Worm (Caenorhabditis elegans) whole organism, young adult: ENCODE measurements around the gene rps-14.

Experiments
- B0019.2 ChIP-seq: fragments of 200-800 bp; sonication (Bioruptor generic); conservative IDR thresholded peaks from 2 replicates; pipeline ENCODE4 v1.3.6; 2022; ENCODE audit warnings: missing genetic modification reagents, missing genetic modification characterization, missing compliant biosample characterization
- B0336.3 ChIP-seq: fragments of 200-800 bp; sonication (Bioruptor generic); IDR thresholded peaks from 2 replicates; pipeline ENCODE4 v1.3.6; 2022; ENCODE audit warnings: missing genetic modification characterization, missing compliant biosample characterization
- F23B12.7 ChIP-seq: sonication (generic microtip); optimal IDR thresholded peaks from 2 replicates; lab custom pipeline; 2017; ENCODE audit warnings: missing genetic modification characterization, mild to moderate bottlenecking, missing compliant biosample characterization, antibody characterized with exemption, moderate library complexity; ENCODE audit not compliant: insufficient read depth
- F37B4.10 ChIP-seq: fragments of 200-800 bp; sonication (Bioruptor generic); IDR thresholded peaks from 2 replicates; pipeline ENCODE4 v1.3.6; 2022; ENCODE audit warnings: missing genetic modification characterization, missing compliant biosample characterization
- F39B2.1 ChIP-seq: fragments of 200-800 bp; sonication (Bioruptor generic); IDR thresholded peaks from 2 replicates; pipeline ENCODE4 v1.3.6; 2022; ENCODE audit warnings: missing genetic modification reagents, missing genetic modification characterization, missing compliant biosample characterization
- F49E8.2 ChIP-seq: sonication (generic microtip); optimal IDR thresholded peaks from 3 replicates; lab custom pipeline; 2017; ENCODE audit warnings: missing genetic modification characterization, mild to moderate bottlenecking, missing compliant biosample characterization, antibody characterized with exemption, moderate library complexity; ENCODE audit not compliant: insufficient read depth
- F55B11.4 ChIP-seq: sonication (generic microtip); optimal IDR thresholded peaks from 2 replicates; lab custom pipeline; 2016; ENCODE audit warnings: missing compliant biosample characterization, missing genetic modification characterization, borderline replicate concordance; ENCODE audit not compliant: insufficient read depth
- K11D2.4 ChIP-seq: fragments of 200-800 bp; sonication (Bioruptor generic); IDR thresholded peaks from 2 replicates; pipeline ENCODE4 v1.3.6; 2022; ENCODE audit warnings: missing genetic modification reagents, missing genetic modification characterization, missing compliant biosample characterization
- Y53F4B.3 ChIP-seq: fragments of 200-800 bp; sonication (Bioruptor generic); IDR thresholded peaks from 2 replicates; pipeline ENCODE4 v1.3.6; 2022; ENCODE audit warnings: missing genetic modification reagents, missing genetic modification characterization, missing compliant biosample characterization
- aptf-3 ChIP-seq: fragments of 200-800 bp; sonication (Bioruptor generic); IDR thresholded peaks from 2 replicates; pipeline ENCODE4 v1.3.6; 2022; ENCODE audit warnings: missing genetic modification characterization, missing compliant biosample characterization
- athp-1 ChIP-seq: sonication (generic microtip); optimal IDR thresholded peaks from 2 replicates; lab custom pipeline; 2017; ENCODE audit warnings: mild to moderate bottlenecking, missing genetic modification characterization, missing compliant biosample characterization
- attf-6 ChIP-seq: fragments of 200-800 bp; sonication (Bioruptor generic); IDR thresholded peaks from 2 replicates; pipeline ENCODE4 v1.3.6; 2022; ENCODE audit warnings: missing genetic modification reagents, missing genetic modification characterization, missing compliant biosample characterization
- bed-1 ChIP-seq: fragments of 200-800 bp; sonication (Bioruptor generic); IDR thresholded peaks from 2 replicates; pipeline ENCODE4 v1.3.6; 2022; ENCODE audit warnings: missing genetic modification reagents, missing genetic modification characterization, missing compliant biosample characterization
- ceh-40 ChIP-seq: fragments of 200-800 bp; sonication (Bioruptor generic); IDR thresholded peaks from 2 replicates; pipeline ENCODE4 v1.3.6; 2022; ENCODE audit warnings: missing genetic modification characterization, missing compliant biosample characterization
- ceh-58 ChIP-seq: fragments of 200-800 bp; sonication (Bioruptor generic); IDR thresholded peaks from 2 replicates; pipeline ENCODE4 v1.3.6; 2022; ENCODE audit warnings: missing genetic modification characterization, missing compliant biosample characterization
- ceh-79 ChIP-seq: sonication (generic microtip); optimal IDR thresholded peaks from 2 replicates; lab custom pipeline; 2017; ENCODE audit warnings: mild to moderate bottlenecking, missing genetic modification characterization, missing compliant biosample characterization
- dox-1 ChIP-seq: fragments of 200-800 bp; sonication (Bioruptor generic); IDR thresholded peaks from 2 replicates; pipeline ENCODE4 v1.3.6; 2022; ENCODE audit warnings: missing genetic modification reagents, missing genetic modification characterization, missing compliant biosample characterization
- dpff-1 ChIP-seq: sonication (generic microtip); optimal IDR thresholded peaks from 2 replicates; lab custom pipeline; 2017; ENCODE audit warnings: mild to moderate bottlenecking, missing genetic modification characterization, missing compliant biosample characterization
- dpl-1 ChIP-seq: fragments of 150-350 bp; optimal IDR thresholded peaks from 2 replicates; lab custom pipeline; 2014; ENCODE audit warnings: missing biosample characterization, missing genetic modification reagents, missing genetic modification characterization
- efl-1 ChIP-seq: fragments of 150-350 bp; optimal IDR thresholded peaks from 2 replicates; lab custom pipeline; 2014; ENCODE audit warnings: missing biosample characterization, missing genetic modification reagents, missing genetic modification characterization
- egl-18 ChIP-seq: fragments of 200-800 bp; sonication (Bioruptor generic); IDR thresholded peaks from 2 replicates; pipeline ENCODE4 v1.3.6; 2022; ENCODE audit warnings: missing genetic modification reagents, missing genetic modification characterization, missing compliant biosample characterization
- egl-44 ChIP-seq: fragments of 200-800 bp; sonication (Bioruptor generic); IDR thresholded peaks from 2 replicates; pipeline ENCODE4 v1.3.6; 2022; ENCODE audit warnings: missing genetic modification reagents, missing genetic modification characterization, missing compliant biosample characterization
- ets-4 ChIP-seq: fragments of 200-800 bp; sonication (Bioruptor generic); optimal IDR thresholded peaks from 2 replicates; lab custom pipeline; 2018; ENCODE audit warnings: mild to moderate bottlenecking, missing genetic modification characterization, missing compliant biosample characterization
- hlh-26 ChIP-seq: fragments of 200-800 bp; sonication (Bioruptor generic); conservative IDR thresholded peaks from 2 replicates; pipeline ENCODE4 v1.3.6; 2022; ENCODE audit warnings: missing genetic modification reagents, missing genetic modification characterization, missing compliant biosample characterization
- hmg-1.2 ChIP-seq: fragments of 200-800 bp; sonication (Bioruptor generic); IDR thresholded peaks from 2 replicates; pipeline ENCODE4 v1.3.6; 2022; ENCODE audit warnings: missing genetic modification reagents, missing genetic modification characterization, missing compliant biosample characterization
- hmg-20 ChIP-seq: fragments of 200-800 bp; sonication (Bioruptor generic); IDR thresholded peaks from 2 replicates; pipeline ENCODE4 v1.3.6; 2022; ENCODE audit warnings: missing genetic modification reagents, missing genetic modification characterization, missing compliant biosample characterization
- let-526 ChIP-seq: fragments of 200-800 bp; sonication (Bioruptor generic); IDR thresholded peaks from 2 replicates; pipeline ENCODE4 v1.3.6; 2022; ENCODE audit warnings: missing genetic modification reagents, missing genetic modification characterization, missing compliant biosample characterization
- lin-26 ChIP-seq: fragments of 200-800 bp; sonication (Bioruptor generic); IDR thresholded peaks from 2 replicates; pipeline ENCODE4 v1.3.6; 2022; ENCODE audit warnings: missing genetic modification reagents, missing genetic modification characterization, missing compliant biosample characterization
- lin-35 ChIP-seq, 3 experiments: fragments of 150-350 bp in 2 of 3; sonication (generic microtip) in 1 of 3; optimal IDR thresholded peaks; 2 replicates each; lab custom pipeline; 2014 to 2018; ENCODE audit warnings: missing biosample characterization in 3 of 3, missing genetic modification characterization in 3 of 3, missing genetic modification reagents in 3 of 3
- lin-40 ChIP-seq: sonication (generic microtip); optimal IDR thresholded peaks from 2 replicates; lab custom pipeline; 2016; ENCODE audit warnings: missing genetic modification characterization, mild to moderate bottlenecking, missing compliant biosample characterization, missing genotype, missing genetic modification reagents
- lsl-1 ChIP-seq: fragments of 200-800 bp; sonication (Bioruptor generic); optimal IDR thresholded peaks from 2 replicates; lab custom pipeline; 2018; ENCODE audit warnings: mild to moderate bottlenecking, missing genetic modification characterization, moderate library complexity, missing compliant biosample characterization
- madf-3 ChIP-seq: fragments of 200-800 bp; sonication (Bioruptor generic); IDR thresholded peaks from 2 replicates; pipeline ENCODE4 v1.3.6; 2022; ENCODE audit warnings: missing genetic modification reagents, missing genetic modification characterization, missing compliant biosample characterization
- madf-8 ChIP-seq: fragments of 200-800 bp; sonication (Bioruptor generic); conservative IDR thresholded peaks from 2 replicates; pipeline ENCODE4 v1.3.6; 2022; ENCODE audit warnings: missing genetic modification reagents, missing genetic modification characterization, missing compliant biosample characterization
- mcd-1 ChIP-seq: fragments of 200-800 bp; sonication (Bioruptor generic); IDR thresholded peaks from 2 replicates; pipeline ENCODE4 v1.3.6; 2022; ENCODE audit warnings: missing genetic modification reagents, missing genetic modification characterization, missing compliant biosample characterization
- mes-4 ChIP-seq: sonication (generic microtip); optimal IDR thresholded peaks from 2 replicates; lab custom pipeline; 2016; ENCODE audit warnings: missing genotype, missing genetic modification characterization, missing compliant biosample characterization
- nfyb-1 ChIP-seq: fragments of 200-800 bp; sonication (Bioruptor generic); IDR thresholded peaks from 2 replicates; pipeline ENCODE4 v1.3.6; 2022; ENCODE audit warnings: missing genetic modification reagents, missing genetic modification characterization, missing compliant biosample characterization
- nhr-90 ChIP-seq: sonication (generic microtip); optimal IDR thresholded peaks from 2 replicates; lab custom pipeline; 2016; ENCODE audit warnings: missing genotype, mild to moderate bottlenecking, missing genetic modification characterization, missing compliant biosample characterization
- pha-4 ChIP-seq: fragments of 150-350 bp; sonication (generic microtip); optimal IDR thresholded peaks from 2 replicates; lab custom pipeline; 2014; ENCODE audit warnings: missing biosample characterization, missing genetic modification reagents, missing genetic modification characterization
- rcor-1 ChIP-seq: fragments of 200-800 bp; sonication (Bioruptor generic); IDR thresholded peaks from 2 replicates; pipeline ENCODE4 v1.3.6; 2022; ENCODE audit warnings: missing genetic modification reagents, missing genetic modification characterization, missing compliant biosample characterization
- sdz-38 ChIP-seq: sonication (generic microtip); optimal IDR thresholded peaks from 2 replicates; lab custom pipeline; 2016; ENCODE audit warnings: missing genotype, missing genetic modification characterization, missing compliant biosample characterization
- snpc-3.4 ChIP-seq: sonication (generic microtip); optimal IDR thresholded peaks from 2 replicates; lab custom pipeline; 2017; ENCODE audit warnings: missing genetic modification characterization, mild to moderate bottlenecking, missing compliant biosample characterization, antibody characterized with exemption, moderate library complexity, missing genotype, missing genetic modification reagents
- somi-1 ChIP-seq: fragments of 200-800 bp; sonication (Bioruptor generic); optimal IDR thresholded peaks from 2 replicates; lab custom pipeline; 2018; ENCODE audit warnings: mild to moderate bottlenecking, missing genetic modification characterization, missing compliant biosample characterization
- sptf-2 ChIP-seq: fragments of 200-800 bp; sonication (Bioruptor generic); optimal IDR thresholded peaks from 2 replicates; lab custom pipeline; 2018; ENCODE audit warnings: mild to moderate bottlenecking, missing genetic modification characterization, missing compliant biosample characterization
- tbp1 ChIP-seq: fragments of 200-800 bp; sonication (Bioruptor generic); optimal IDR thresholded peaks from 2 replicates; lab custom pipeline; 2018; ENCODE audit warnings: mild to moderate bottlenecking, missing genetic modification characterization, missing compliant biosample characterization
- tbx-9 ChIP-seq: sonication (generic microtip); optimal IDR thresholded peaks from 2 replicates; lab custom pipeline; 2016; ENCODE audit warnings: borderline replicate concordance, missing genetic modification characterization, inconsistent platforms, missing compliant biosample characterization
- xnd-1 ChIP-seq: sonication (generic microtip); optimal IDR thresholded peaks from 2 replicates; lab custom pipeline; 2016; ENCODE audit warnings: missing genotype, missing genetic modification reagents, missing genetic modification characterization, missing compliant biosample characterization
- ztf-18 ChIP-seq: sonication (generic microtip); optimal IDR thresholded peaks from 2 replicates; lab custom pipeline; 2016; ENCODE audit warnings: missing genotype, mild to moderate bottlenecking, missing genetic modification characterization, missing compliant biosample characterization
- ztf-25 ChIP-seq: fragments of 200-800 bp; sonication (Bioruptor generic); IDR thresholded peaks from 2 replicates; pipeline ENCODE4 v1.3.6; 2022; ENCODE audit warnings: missing genetic modification reagents, missing genetic modification characterization, missing compliant biosample characterization
- ztf-6 ChIP-seq: fragments of 200-800 bp; sonication (Bioruptor generic); IDR thresholded peaks from 2 replicates; pipeline ENCODE4 v1.3.6; 2022; ENCODE audit warnings: missing genetic modification reagents, missing genetic modification characterization, missing compliant biosample characterization

The rps-14 gene

DNA sequence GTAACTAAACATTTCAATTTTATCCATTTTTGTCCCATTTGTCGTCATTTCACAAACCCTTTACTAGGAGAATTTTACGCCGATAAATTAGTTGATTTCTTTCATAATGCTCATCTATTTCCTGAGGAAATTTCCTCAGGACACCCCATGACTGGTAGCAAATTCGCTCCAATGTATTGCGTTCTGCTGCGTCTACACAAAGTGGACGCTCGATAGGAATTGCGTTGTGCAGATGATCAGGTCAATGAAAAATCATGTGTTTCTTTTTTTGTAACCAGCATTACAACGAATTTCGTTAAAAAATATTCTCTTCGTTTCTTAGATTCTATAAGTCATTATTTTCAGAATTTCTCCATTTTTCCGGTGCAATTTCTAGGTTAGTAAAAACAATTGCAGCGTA lies 2.4 kb upstream of the rps-14 start, which contains the start of gene epg-4 (continued):
- TF ChIP-seq hmg-20 (GFP tag; lab: Robert Waterston, UW): no peak
- TF ChIP-seq tbx-9 (tag; lab: Kevin White, UChicago): no peak
- no peak for TF ChIP-seq ztf-25
- TF ChIP-seq sptf-2 (GFP tag; lab: Kevin White, UChicago): no peak
- TF ChIP-seq lin-26 (GFP tag; lab: Robert Waterston, UW): peak; percentile 64; the same call in 1 of the 2 replicates
- TF ChIP-seq pha-4 (tag; lab: Kevin White, UChicago): no peak
- TF ChIP-seq hmg-1.2 (GFP tag; lab: Robert Waterston, UW): peak; percentile 50
- no peak for TF ChIP-seq dpl-1 (GFP tag; lab: Kevin White, UChicago)
- peak; percentile 25 for TF ChIP-seq ztf-18 (tag; lab: Kevin White, UChicago)
- TF ChIP-seq nhr-90 (tag; lab: Kevin White, UChicago): peak; percentile 28
- no peak for TF ChIP-seq F37B4.10
- peak; percentile 18 for TF ChIP-seq efl-1 (GFP tag; lab: Kevin White, UChicago)
- TF ChIP-seq let-526 (GFP tag; lab: Robert Waterston, UW): no peak
- no peak for TF ChIP-seq lin-40 (tag; lab: Kevin White, UChicago)
- TF ChIP-seq ceh-58: no peak
- TF ChIP-seq ceh-40: no peak
- no peak for TF ChIP-seq ets-4 (GFP tag; lab: Kevin White, UChicago)
- no peak for TF ChIP-seq K11D2.4 (GFP tag; lab: Robert Waterston, UW)
- TF ChIP-seq F23B12.7 (tag; lab: Kevin White, UChicago): peak; percentile 13
- no peak for TF ChIP-seq xnd-1
- 0 out of 2 replicates have a peak, but pooled peaks have one; percentile 76 for TF ChIP-seq aptf-3 (GFP tag; lab: Robert Waterston, UW)
- no peak for TF ChIP-seq bed-1 (GFP tag; lab: Robert Waterston, UW)
- no peak for TF ChIP-seq rcor-1
- TF ChIP-seq egl-18 (GFP tag; lab: Robert Waterston, UW): no peak
- TF ChIP-seq lin-35 (GFP tag; optimal IDR thresholded peaks at IDR 0.05; lab: Kevin White, UChicago): peak in 1 of 3 experiments; percentile 28
- TF ChIP-seq ztf-6: no peak
- TF ChIP-seq ceh-79 (tag; lab: Kevin White, UChicago): no peak
- TF ChIP-seq dox-1 (GFP tag; lab: Robert Waterston, UW): peak; percentile 72
- TF ChIP-seq Y53F4B.3 (GFP tag; lab: Robert Waterston, UW): no peak
- 0 out of 2 replicates have a peak, but pooled peaks have one; percentile 31 for TF ChIP-seq attf-6 (GFP tag; lab: Robert Waterston, UW)

DNA sequence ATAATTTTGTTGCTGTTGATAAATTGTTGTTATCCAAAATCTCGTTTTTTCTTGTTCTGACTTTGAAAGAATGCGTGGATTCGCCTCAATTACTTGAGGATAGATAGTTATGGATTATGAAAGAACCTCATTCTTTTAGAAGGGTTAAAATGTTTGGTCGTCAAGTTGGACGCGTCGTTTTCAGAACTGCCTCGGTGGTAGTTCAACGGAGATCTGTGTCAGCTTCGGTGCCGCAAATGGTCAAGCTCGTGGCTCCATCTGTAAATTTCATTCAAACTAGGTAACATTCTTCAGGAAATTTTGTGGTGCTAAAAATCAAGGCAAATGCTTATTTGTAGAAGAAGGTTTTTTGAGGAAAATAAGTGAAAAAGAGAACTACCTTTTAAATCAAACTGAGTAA lies 1.2 kb upstream of the rps-14 start, which contains the start of gene ndab-2:
Gene ndab-2 (plus strand): TSS at position 140 of the 400 bp plus-strand sequence.
- TF ChIP-seq F39B2.1 (GFP tag; lab: Robert Waterston, UW) (0 out of 2 replicates have a peak, but pooled peaks have one; percentile 65), mes-4 (tag; lab: Kevin White, UChicago) (no peak), ztf-18 (tag; lab: Kevin White, UChicago) (peak; percentile 13), F55B11.4 (tag; lab: Kevin White, UChicago) (no peak), dpff-1 (tag; lab: Kevin White, UChicago) (peak; percentile 19), nfyb-1 (GFP tag; lab: Robert Waterston, UW) (0 out of 2 replicates have a peak, but pooled peaks have one; percentile 43), hlh-26 (GFP tag; lab: Robert Waterston, UW) (no peak), B0019.2 (GFP tag; lab: Robert Waterston, UW) (no peak), B0336.3 (peak; percentile 88), egl-44 (peak; percentile 41; the same call in 1 of the 2 replicates), madf-8 (GFP tag; lab: Robert Waterston, UW) (no peak), tbp1 (peak; percentile 29), ceh-58 (0 out of 2 replicates have a peak, but pooled peaks have one; percentile 28), lsl-1 (GFP tag; lab: Kevin White, UChicago) (peak; percentile 33), athp-1 (peak; percentile 38), madf-3 (GFP tag; lab: Robert Waterston, UW) (peak; percentile 87), snpc-3.4 (tag; lab: Kevin White, UChicago) (peak; percentile 57), mcd-1 (GFP tag; lab: Robert Waterston, UW) (peak; percentile 47; the same call in 1 of the 2 replicates), somi-1 (GFP tag; lab: Kevin White, UChicago) (no peak), xnd-1 (no peak), sdz-38 (tag; lab: Kevin White, UChicago) (no peak), F49E8.2 (tag; lab: Kevin White, UChicago) (peak; percentile 26)
